Worm (Caenorhabditis elegans): ENCODE results near the gene C02B10.6.

Gene C02B10.6

ce11 chrIV:5103229-5103894 lies 32.7 kb downstream of the C02B10.6 start, which contains the start of gene C02B10.3 (continued):
- TF ChIP-seq hlh-17 (GFP tag; optimal IDR thresholded peaks at IDR 0.05; ENCODE audit: borderline replicate concordance): no peak
- no peak for TF ChIP-seq nhr-85 (tag)
- peak; percentile 12 for TF ChIP-seq nhr-77 (tag; optimal IDR thresholded peaks at IDR 0.05)
- TF ChIP-seq Y116A8C.19 (tag; optimal IDR thresholded peaks at IDR 0.05; ENCODE audit: borderline replicate concordance): no peak
- TF ChIP-seq tlp-1 (tag; optimal IDR thresholded peaks at IDR 0.05): no peak
- TF ChIP-seq ces-1 (GFP tag; optimal IDR thresholded peaks at IDR 0.05): no peak
- TF ChIP-seq pag-3 (tag; optimal IDR thresholded peaks at IDR 0.05; ENCODE audit: borderline replicate concordance, insufficient read depth): no peak
- TF ChIP-seq ceh-88 (GFP tag; IDR thresholded peaks at IDR 0.05): no peak
- TF ChIP-seq vab-15 (tag; optimal IDR thresholded peaks at IDR 0.05): no peak
- TF ChIP-seq hlh-4 (tag; optimal IDR thresholded peaks at IDR 0.05): no peak
- TF ChIP-seq snu-23 (GFP tag; optimal IDR thresholded peaks at IDR 0.05): peak; percentile 46
- no peak for TF ChIP-seq nhr-84 (tag; optimal IDR thresholded peaks at IDR 0.05)
- TF ChIP-seq lin-13 (GFP tag; optimal IDR thresholded peaks at IDR 0.05): no peak
- TF ChIP-seq jun-1 (tag; optimal IDR thresholded peaks at IDR 0.05): no peak
- no peak for TF ChIP-seq pax-3 (tag; optimal IDR thresholded peaks at IDR 0.05)
- no peak for TF ChIP-seq elt-2 (tag; optimal IDR thresholded peaks at IDR 0.05)
- peak; percentile 19 for TF ChIP-seq F16B12.6 (tag; optimal IDR thresholded peaks at IDR 0.05)
- TF ChIP-seq skn-1 (tag; optimal IDR thresholded peaks at IDR 0.05): peak; percentile 53
- TF ChIP-seq C16A3.4 (tag; optimal IDR thresholded peaks at IDR 0.05): no peak
- TF ChIP-seq egl-27 (tag; optimal IDR thresholded peaks at IDR 0.05): no peak
- no peak for TF ChIP-seq nhr-19 (GFP tag; conservative IDR thresholded peaks at IDR 0.05)
- no peak for TF ChIP-seq pqm-1 (tag; optimal IDR thresholded peaks at IDR 0.05)
- TF ChIP-seq unc-30 (tag; optimal IDR thresholded peaks at IDR 0.05): no peak
- TF ChIP-seq xbp-1 (tag; optimal IDR thresholded peaks at IDR 0.05): no peak
- TF ChIP-seq isw-1 (GFP tag; IDR thresholded peaks at IDR 0.05): peak; percentile 29
- TF ChIP-seq efl-1 (optimal IDR thresholded peaks at IDR 0.05): peak; percentile 36 to 44
- peak in 1 of 2 experiments; percentile 78 for TF ChIP-seq efl-1 (GFP tag; optimal IDR thresholded peaks at IDR 0.05 in 1 of 2)
- TF ChIP-seq unc-98 (GFP tag; IDR thresholded peaks at IDR 0.05): no peak
- TF ChIP-seq egl-13 (tag; optimal IDR thresholded peaks at IDR 0.05): no peak
- no peak for TF ChIP-seq efl-3 (GFP tag; optimal IDR thresholded peaks at IDR 0.05)
- TF ChIP-seq ceh-90 (tag; optimal IDR thresholded peaks at IDR 0.05): no peak
- TF ChIP-seq unc-86 (tag; optimal IDR thresholded peaks at IDR 0.05): peak; percentile 21
- peak; percentile 61 for TF ChIP-seq blmp-1 (tag; optimal IDR thresholded peaks at IDR 0.05)
- no peak for TF ChIP-seq ets-5 (GFP tag; IDR thresholded peaks at IDR 0.05)
- TF ChIP-seq ztf-11 (tag; optimal IDR thresholded peaks at IDR 0.05): no peak
- no peak for TF ChIP-seq aha-1 (tag; optimal IDR thresholded peaks at IDR 0.05)
- no peak for TF ChIP-seq dsc-1 (tag; optimal IDR thresholded peaks at IDR 0.05)
- peak; percentile 19 to 75 for TF ChIP-seq lsy-2 (tag; optimal IDR thresholded peaks at IDR 0.05)

- TF ChIP-seq alr-1 (tag; optimal IDR thresholded peaks at IDR 0.05; ENCODE audit: borderline replicate concordance): no peak
- no peak for TF ChIP-seq nhr-237 (tag; optimal IDR thresholded peaks at IDR 0.05)
- no peak for TF ChIP-seq ztf-11 (tag; optimal IDR thresholded peaks at IDR 0.05)
Measured at ce11 chrIV:5108971-5109370, 38.3 kb downstream of the C02B10.6 start.

ce11 chrIV:5109943-5110342 lies 39.2 kb downstream of the C02B10.6 start:
- TF ChIP-seq nhr-28 (tag; optimal IDR thresholded peaks at IDR 0.05) (no peak), lin-15B (tag; optimal IDR thresholded peaks at IDR 0.05) (no peak), nhr-71 (tag; optimal IDR thresholded peaks at IDR 0.05) (no peak), swsn-7 (tag; optimal IDR thresholded peaks at IDR 0.05) (no peak), nhr-84 (tag; optimal IDR thresholded peaks at IDR 0.05) (no peak), dpl-1 (GFP tag; optimal IDR thresholded peaks at IDR 0.05) (no peak), ceh-63 (GFP tag; optimal IDR thresholded peaks at IDR 0.05) (no peak), elt-3 (tag; optimal IDR thresholded peaks at IDR 0.05) (no peak), efl-1 (optimal IDR thresholded peaks at IDR 0.05) (no peak), efl-1 (GFP tag; optimal IDR thresholded peaks at IDR 0.05 in 1 of 2) (peak in 1 of 2 experiments; percentile 55)
